Fruit fly (Drosophila melanogaster) whole organism, embryonic: ENCODE measurements around the gene CG31381.

Experiments
- Adf1 ChIP-seq: fragments of 200-800 bp; sonication (Bioruptor generic); IDR thresholded peaks from 2 replicates; pipeline ENCODE4 v1.3.6; 2022; ENCODE audit warnings: missing biosample characterization, missing genetic modification characterization
- BEAF-32 ChIP-seq: fragments of 200-800 bp; sonication (Bioruptor generic); optimal IDR thresholded peaks from 3 replicates; lab custom pipeline; 2017; ENCODE audit warnings: missing biosample characterization, missing genetic modification characterization, mild to moderate bottlenecking, moderate library complexity, missing genetic modification reagents
- CG12219 ChIP-seq: fragments of 200-800 bp; sonication (Bioruptor generic); optimal IDR thresholded peaks from 3 replicates; lab custom pipeline; 2018; ENCODE audit warnings: missing biosample characterization, mild to moderate bottlenecking, missing genetic modification characterization
- CG14667 ChIP-seq: fragments of 200-800 bp; sonication (Bioruptor generic); IDR thresholded peaks from 2 replicates; pipeline ENCODE4 v1.3.6; 2022; ENCODE audit warnings: missing biosample characterization, missing genetic modification characterization
- CG14965 ChIP-seq: fragments of 200-800 bp; sonication (Bioruptor generic); optimal IDR thresholded peaks from 2 replicates; lab custom pipeline; 2016; ENCODE audit warnings: missing biosample characterization, missing genetic modification characterization, borderline replicate concordance
- CG15514 ChIP-seq: fragments of 200-800 bp; sonication (Bioruptor generic); optimal IDR thresholded peaks from 3 replicates; lab custom pipeline; 2017; ENCODE audit warnings: missing biosample characterization, missing genetic modification characterization, mild to moderate bottlenecking, moderate library complexity, missing genetic modification reagents
- CG1603 ChIP-seq: fragments of 200-800 bp; sonication (Bioruptor generic); optimal IDR thresholded peaks from 2 replicates; lab custom pipeline; 2019; ENCODE audit warnings: missing biosample characterization, mild to moderate bottlenecking, missing genetic modification characterization, moderate library complexity
- CG17359 ChIP-seq: fragments of 200-800 bp; sonication (Bioruptor generic); optimal IDR thresholded peaks from 3 replicates; lab custom pipeline; 2018; ENCODE audit warnings: missing biosample characterization, mild to moderate bottlenecking, missing genetic modification characterization, moderate library complexity
- CG17612 ChIP-seq: fragments of 200-800 bp; sonication (Bioruptor generic); IDR thresholded peaks from 2 replicates; pipeline ENCODE4 v1.3.6; 2022; ENCODE audit warnings: missing biosample characterization, missing genetic modification characterization
- CG32532 ChIP-seq: fragments of 200-800 bp; sonication (Bioruptor generic); IDR thresholded peaks from 2 replicates; pipeline ENCODE4 v1.3.6; 2022; ENCODE audit warnings: missing biosample characterization, missing genetic modification characterization
- CG6272 ChIP-seq: fragments of 200-800 bp; sonication (Bioruptor generic); IDR thresholded peaks from 2 replicates; pipeline ENCODE4 v1.3.6; 2022; ENCODE audit warnings: missing biosample characterization, missing genetic modification characterization
- CG6654 ChIP-seq: fragments of 200-800 bp; sonication (Bioruptor generic); optimal IDR thresholded peaks from 2 replicates; lab custom pipeline; 2017; ENCODE audit warnings: missing biosample characterization, mild to moderate bottlenecking, missing genetic modification characterization
- CG7372 ChIP-seq: fragments of 200-800 bp; sonication (Bioruptor generic); IDR thresholded peaks from 2 replicates; pipeline ENCODE4 v1.3.6; 2022; ENCODE audit warnings: missing biosample characterization, missing genetic modification characterization
- CG8388 ChIP-seq: fragments of 200-800 bp; sonication (Bioruptor generic); optimal IDR thresholded peaks from 2 replicates; lab custom pipeline; 2019; ENCODE audit warnings: missing biosample characterization, mild to moderate bottlenecking, missing genetic modification characterization, moderate library complexity
- CG8478 ChIP-seq: fragments of >200 bp; optimal IDR thresholded peaks from 2 replicates; lab custom pipeline; 2018
- CG8944 ChIP-seq: fragments of 200-800 bp; sonication (Bioruptor generic); optimal IDR thresholded peaks from 3 replicates; lab custom pipeline; 2016; ENCODE audit warnings: missing biosample characterization, missing genetic modification characterization
- Chrac-16 ChIP-seq: fragments of 200-800 bp; sonication (Bioruptor generic); optimal IDR thresholded peaks from 3 replicates; lab custom pipeline; 2016; ENCODE audit warnings: missing biosample characterization, missing genetic modification characterization
- D19A ChIP-seq: fragments of 200-800 bp; optimal IDR thresholded peaks from 3 replicates; lab custom pipeline; 2019; ENCODE audit warnings: missing biosample characterization, mild to moderate bottlenecking, missing genetic modification characterization, moderate library complexity
- Doc3 ChIP-seq: fragments of 200-800 bp; sonication (Bioruptor generic); IDR thresholded peaks from 3 replicates; pipeline ENCODE4 v1.3.6; 2022; ENCODE audit warnings: missing biosample characterization, missing genetic modification characterization; ENCODE audit not compliant: partially characterized antibody
- E2f1 ChIP-seq: fragments of 200-800 bp; sonication (Bioruptor generic); IDR thresholded peaks from 2 replicates; pipeline ENCODE4 v1.3.6; 2022; ENCODE audit warnings: missing biosample characterization, missing genetic modification characterization
- Gug ChIP-seq: fragments of 200-800 bp; sonication (Bioruptor generic); IDR thresholded peaks from 4 replicates; pipeline ENCODE4 v1.3.6; 2022; ENCODE audit warnings: missing biosample characterization, missing genetic modification characterization
- HLHmδ ChIP-seq: fragments of 200-800 bp; sonication (Bioruptor generic); optimal IDR thresholded peaks from 2 replicates; lab custom pipeline; 2018; ENCODE audit warnings: missing biosample characterization, mild to moderate bottlenecking, missing genetic modification characterization, moderate library complexity
- Hr78 ChIP-seq, 2 experiments: fragments of 200-800 bp in 1 of 2; fragments of >200 bp in 1 of 2; sonication (Bioruptor generic) in 1 of 2; optimal IDR thresholded peaks; 2 replicates each; lab custom pipeline; 2017 to 2019; ENCODE audit warnings: missing biosample characterization in 2 of 2, missing genetic modification characterization in 2 of 2, mild to moderate bottlenecking in 1 of 2, moderate library complexity in 1 of 2
- Kr ChIP-seq: fragments of 200-800 bp; sonication (Bioruptor generic); optimal IDR thresholded peaks from 2 replicates; lab custom pipeline; 2017; ENCODE audit warnings: missing biosample characterization, mild to moderate bottlenecking, missing genetic modification characterization
- MTF-1 ChIP-seq: fragments of 200-800 bp; sonication (Bioruptor generic); optimal IDR thresholded peaks from 2 replicates; lab custom pipeline; 2018; ENCODE audit warnings: missing biosample characterization, mild to moderate bottlenecking, missing genetic modification characterization, borderline replicate concordance
- Max ChIP-seq: fragments of 200-800 bp; sonication (Bioruptor generic); optimal IDR thresholded peaks from 2 replicates; lab custom pipeline; 2016; ENCODE audit warnings: missing biosample characterization, mild to moderate bottlenecking, missing genetic modification characterization
- Sin3A ChIP-seq: fragments of >200 bp; optimal IDR thresholded peaks from 2 replicates; lab custom pipeline; 2018
- Sry-β ChIP-seq: fragments of 200-800 bp; sonication (Bioruptor generic); optimal IDR thresholded peaks from 2 replicates; lab custom pipeline; 2018; ENCODE audit warnings: missing biosample characterization, mild to moderate bottlenecking, missing genetic modification characterization, moderate library complexity
- Vsx1 ChIP-seq: fragments of 200-800 bp; sonication (Bioruptor generic); optimal IDR thresholded peaks from 2 replicates; lab custom pipeline; 2017; ENCODE audit warnings: missing biosample characterization, mild to moderate bottlenecking, missing genetic modification characterization, missing genetic modification reagents
- al ChIP-seq: fragments of 200-800 bp; sonication (Bioruptor generic); IDR thresholded peaks from 2 replicates; pipeline ENCODE4 v1.3.6; 2022; ENCODE audit warnings: missing biosample characterization, missing genetic modification characterization
- cato ChIP-seq: fragments of 200-800 bp; sonication (Bioruptor generic); optimal IDR thresholded peaks from 2 replicates; lab custom pipeline; 2016; ENCODE audit warnings: missing biosample characterization, missing genetic modification characterization, borderline replicate concordance
- cg ChIP-seq: fragments of 200-800 bp; sonication (Bioruptor generic); optimal IDR thresholded peaks from 3 replicates; lab custom pipeline; 2019; ENCODE audit warnings: missing biosample characterization, mild to moderate bottlenecking, missing genetic modification characterization, moderate library complexity
- da ChIP-seq: fragments of 200-800 bp; sonication (Bioruptor generic); optimal IDR thresholded peaks from 2 replicates; lab custom pipeline; 2016; ENCODE audit warnings: missing biosample characterization, missing genetic modification characterization
- emc ChIP-seq: fragments of 200-800 bp; sonication (Bioruptor generic); optimal IDR thresholded peaks from 2 replicates; lab custom pipeline; 2016; ENCODE audit warnings: missing biosample characterization, missing genetic modification characterization
- gce ChIP-seq: fragments of 200-800 bp; sonication (Bioruptor generic); IDR thresholded peaks from 3 replicates; pipeline ENCODE4 v1.3.6; 2022; ENCODE audit warnings: missing biosample characterization, missing genetic modification characterization
- insv ChIP-seq, 2 experiments: fragments of 200-800 bp; sonication (Bioruptor generic); optimal IDR thresholded peaks; 3 replicates each; lab custom pipeline; 2016 to 2018; ENCODE audit warnings: missing biosample characterization in 2 of 2, missing genetic modification characterization in 2 of 2
- jigr1 ChIP-seq: fragments of 200-800 bp; sonication (Bioruptor generic); IDR thresholded peaks from 3 replicates; pipeline ENCODE4 v1.3.6; 2022; ENCODE audit warnings: missing biosample characterization, missing genetic modification characterization
- kay ChIP-seq: fragments of 200-800 bp; sonication (Bioruptor generic); optimal IDR thresholded peaks from 2 replicates; lab custom pipeline; 2016; ENCODE audit warnings: missing biosample characterization, missing genetic modification characterization
- ken ChIP-seq: fragments of 200-800 bp; sonication (Bioruptor generic); IDR thresholded peaks from 3 replicates; pipeline ENCODE4 v1.3.6; 2022; ENCODE audit warnings: missing biosample characterization, missing genetic modification characterization
- lbe ChIP-seq: fragments of 200-800 bp; sonication (Bioruptor generic); optimal IDR thresholded peaks from 2 replicates; lab custom pipeline; 2016; ENCODE audit warnings: missing biosample characterization, mild to moderate bottlenecking, missing genetic modification characterization
- mld ChIP-seq: fragments of 200-800 bp; sonication (Bioruptor generic); IDR thresholded peaks from 3 replicates; pipeline ENCODE4 v1.3.6; 2022; ENCODE audit warnings: missing biosample characterization, missing genetic modification characterization; ENCODE audit not compliant: partially characterized antibody
- nerfin-1 ChIP-seq: fragments of 200-800 bp; sonication (Bioruptor generic); optimal IDR thresholded peaks from 3 replicates; lab custom pipeline; 2019; ENCODE audit warnings: missing biosample characterization, mild to moderate bottlenecking, missing genetic modification characterization, moderate library complexity
- pan ChIP-seq, 4 experiments: fragments of >200 bp in 3 of 4; fragments of 200-800 bp in 1 of 4; sonication (Bioruptor generic) in 1 of 4; optimal IDR thresholded peaks in 3 of 4; IDR thresholded peaks in 1 of 4; 2 replicates each; pipeline versions ENCODE4 v1.3.6 to Lab custom; 2017 to 2022; ENCODE audit warnings: missing biosample characterization in 2 of 4, missing genetic modification characterization in 2 of 4, mixed read lengths in 1 of 4
- pita ChIP-seq: fragments of 200-800 bp; sonication (Bioruptor generic); optimal IDR thresholded peaks from 2 replicates; lab custom pipeline; 2017; ENCODE audit warnings: missing biosample characterization, mild to moderate bottlenecking, missing genetic modification characterization
- prd ChIP-seq, 3 experiments: fragments of >200 bp in 2 of 3; fragments of 200-800 bp in 1 of 3; sonication (Bioruptor generic) in 1 of 3; optimal IDR thresholded peaks in 2 of 3; IDR thresholded peaks in 1 of 3; 2 replicates in 2 of 3; 3 replicates in 1 of 3; pipeline versions ENCODE4 v1.3.6 to Lab custom; 2017 to 2022; ENCODE audit warnings: missing biosample characterization in 1 of 3, missing genetic modification characterization in 1 of 3
- sqz ChIP-seq: fragments of 200-800 bp; sonication (Bioruptor generic); optimal IDR thresholded peaks from 3 replicates; lab custom pipeline; 2018; ENCODE audit warnings: missing biosample characterization, mild to moderate bottlenecking, missing genetic modification characterization
- tgo ChIP-seq: fragments of 200-800 bp; sonication (Bioruptor generic); IDR thresholded peaks from 3 replicates; pipeline ENCODE4 v1.3.6; 2022; ENCODE audit warnings: missing biosample characterization, missing genetic modification characterization
- tna ChIP-seq: fragments of 200-800 bp; sonication (Bioruptor generic); IDR thresholded peaks from 2 replicates; pipeline ENCODE4 v1.3.6; 2022; ENCODE audit warnings: missing biosample characterization, missing genetic modification characterization; ENCODE audit not compliant: partially characterized antibody
- yki ChIP-seq: fragments of >200 bp; optimal IDR thresholded peaks from 3 replicates; lab custom pipeline; 2018

CG31381 gene

dm6 chr3R:24850420-24850819 lies 26.4 kb upstream of the CG31381 start, which contains the start of gene CG7006 (continued):
- TF ChIP-seq CG17359 (peak; percentile 48), CG15514 (GFP tag; lab: Kevin White, UChicago) (peak; percentile 62), D19A (no peak), BEAF-32 (GFP tag; lab: Kevin White, UChicago) (peak; percentile 84), pita (GFP tag; lab: Kevin White, UChicago) (no peak), gce (GFP tag; lab: Robert Waterston, UW) (no peak), Gug (no peak; the same call in 2 of the 4 replicates), MTF-1 (no peak), Hr78 (GFP tag; optimal IDR thresholded peaks at IDR 0.05; lab: Kevin White, UChicago) (no peak), Sry-β (no peak), CG12219 (GFP tag; lab: Kevin White, UChicago) (no peak), CG6654 (GFP tag; lab: Kevin White, UChicago) (no peak), CG14667 (GFP tag; lab: Robert Waterston, UW) (no peak), tna (GFP tag; lab: Robert Waterston, UW) (peak; percentile 44; the same call in 1 of the 2 replicates), kay (GFP tag; lab: Kevin White, UChicago) (peak; percentile 69), CG1603 (tag; lab: Kevin White, UChicago) (peak; percentile 86), HLHmδ (no peak), CG8944 (GFP tag; lab: Kevin White, UChicago) (peak; percentile 82), CG7372 (GFP tag; lab: Robert Waterston, UW) (peak; percentile 49; the same call in 1 of the 2 replicates), CG8478 (lab: Kevin White, UChicago) (no peak), E2f1 (GFP tag; lab: Robert Waterston, UW) (0 out of 2 replicates have a peak, but pooled peaks have one; percentile 42), prd (optimal IDR thresholded peaks at IDR 0.05; lab: Kevin White, UChicago) (no peak), prd (GFP tag; IDR thresholded peaks at IDR 0.05; lab: Robert Waterston, UW) (peak; percentile 56; the same call in 2 of the 3 replicates), nerfin-1 (tag; lab: Kevin White, UChicago) (peak; percentile 18), Adf1 (GFP tag; lab: Robert Waterston, UW) (peak; percentile 13; the same call in 1 of the 2 replicates), cato (GFP tag; lab: Kevin White, UChicago) (peak; percentile 43), al (peak; percentile 63), da (peak; percentile 32), Vsx1 (GFP tag; lab: Kevin White, UChicago) (no peak), tgo (GFP tag; lab: Robert Waterston, UW) (no peak), jigr1 (no peak), ken (GFP tag; lab: Robert Waterston, UW) (peak; percentile 86), Chrac-16 (peak; percentile 70), Max (GFP tag; lab: Kevin White, UChicago) (peak; percentile 88), CG32532 (peak; percentile 70; the same call in 1 of the 2 replicates), Kr (no peak), Sin3A (lab: Kevin White, UChicago) (peak; percentile 2), CG6272 (GFP tag; lab: Robert Waterston, UW) (peak; percentile 29; the same call in 1 of the 2 replicates), cg (GFP tag; lab: Kevin White, UChicago) (no peak), CG17612 (peak; percentile 21; the same call in 1 of the 2 replicates), Doc3 (GFP tag; lab: Robert Waterston, UW) (peak; percentile 47; the same call in 1 of the 3 replicates), emc (peak; percentile 23), mld (GFP tag; lab: Robert Waterston, UW) (peak; percentile 50; the same call in 1 of the 3 replicates), CG14965 (GFP tag; lab: Kevin White, UChicago) (peak; percentile 33), sqz (GFP tag; lab: Kevin White, UChicago) (no peak), yki (lab: Kevin White, UChicago) (no peak), CG8388 (GFP tag; lab: Kevin White, UChicago) (no peak), lbe (GFP tag; lab: Kevin White, UChicago) (no peak), pan (optimal IDR thresholded peaks at IDR 0.05; lab: Kevin White, UChicago) (no peak), pan (GFP tag; optimal IDR thresholded peaks at IDR 0.05 in 1 of 2, IDR thresholded peaks at IDR 0.05 in 1 of 2) (peak in 1 of 2 experiments; percentile 60), insv (GFP tag; optimal IDR thresholded peaks at IDR 0.05; lab: Kevin White, UChicago) (peak in 1 of 2 experiments; percentile 13)
